Worm (Caenorhabditis elegans) whole organism, late embryonic: ENCODE measurements around the gene srg-23.
A peak's percentile ranks its signal among the peaks of the same experiment; 100 is the strongest.

ENCODE experiments used
- elt-2 ChIP-seq: sonication (generic microtip); optimal IDR thresholded peaks from 2 replicates; lab custom pipeline; 2016; ENCODE audit warnings: missing genetic modification reagents, missing genetic modification characterization, missing compliant biosample characterization
- nhr-11 ChIP-seq: fragments of 150-350 bp; optimal IDR thresholded peaks from 2 replicates; lab custom pipeline; 2014; ENCODE audit warnings: missing biosample characterization, missing genetic modification characterization
- pqm-1 ChIP-seq: sonication (generic microtip); optimal IDR thresholded peaks from 2 replicates; lab custom pipeline; 2016; ENCODE audit warnings: missing genetic modification characterization, missing compliant biosample characterization

DNA sequence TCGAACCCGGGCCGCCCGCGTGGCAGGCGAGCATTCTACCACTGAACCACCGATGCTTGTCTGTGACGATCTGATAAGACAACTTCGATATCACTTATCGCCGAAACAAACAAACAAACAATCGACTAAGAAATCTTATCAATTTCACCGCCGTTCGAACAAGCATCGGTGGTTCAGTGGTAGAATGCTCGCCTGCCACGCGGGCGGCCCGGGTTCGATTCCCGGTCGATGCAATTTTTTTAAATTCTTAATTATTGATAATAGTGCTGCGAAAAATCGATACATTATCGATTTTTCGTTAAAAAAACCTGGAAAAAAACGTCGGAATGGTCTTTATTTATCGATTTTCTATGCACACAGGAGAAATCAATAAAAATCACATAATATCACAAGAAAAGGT is 33.7 kb downstream of the srg-23 start:
- peak; percentile 4 for TF ChIP-seq elt-2 (tag; lab: Kevin White, UChicago)
- TF ChIP-seq nhr-11 (tag; lab: Kevin White, UChicago): no peak
- TF ChIP-seq pqm-1: no peak
